Fruit fly (Drosophila melanogaster) S2 (cell line): ENCODE data around the gene b6.

ENCODE experiments used
- CG8478 ChIP-seq: fragments of >200 bp; optimal IDR thresholded peaks from 2 replicates; lab custom pipeline; 2018
- CTCF ChIP-seq, 2 experiments: fragments of >200 bp; optimal IDR thresholded peaks; 2 replicates each; lab custom pipeline; 2018

Gene b6

dm6 chrX:1686305-1686704 lies at the start of gene b6:
Gene b6, plus strand, starts transcription at chrX:1686624.
- TF ChIP-seq CTCF (optimal IDR thresholded peaks at IDR 0.05; lab: Kevin White, UChicago) (no peak), CG8478 (lab: Kevin White, UChicago) (no peak)

- TF ChIP-seq CTCF (optimal IDR thresholded peaks at IDR 0.05; lab: Kevin White, UChicago) = no peak
- TF ChIP-seq CG8478 (lab: Kevin White, UChicago) = no peak
Measured at dm6 chrX:1643640-1644039, 42.8 kb upstream of the b6 start.

dm6 chrX:1647876-1648275 lies 38.5 kb upstream of the b6 start:
- TF ChIP-seq CTCF (optimal IDR thresholded peaks at IDR 0.05; lab: Kevin White, UChicago) = no peak
- no peak for TF ChIP-seq CG8478 (lab: Kevin White, UChicago)

- TF ChIP-seq CG8478 (lab: Kevin White, UChicago) (no peak), CTCF (optimal IDR thresholded peaks at IDR 0.05; lab: Kevin White, UChicago) (peak; percentile 53 to 60)
Measured at dm6 chrX:1660269-1660668, 26.2 kb upstream of the b6 start.

dm6 chrX:1664836-1665235 lies 21.6 kb upstream of the b6 start, which contains the start of gene dor:
Gene dor, plus strand, starts transcription at chrX:1665052.
- TF ChIP-seq CTCF (optimal IDR thresholded peaks at IDR 0.05; lab: Kevin White, UChicago) (peak in 1 of 2 experiments; percentile 17), CG8478 (lab: Kevin White, UChicago) (no peak)

DNA sequence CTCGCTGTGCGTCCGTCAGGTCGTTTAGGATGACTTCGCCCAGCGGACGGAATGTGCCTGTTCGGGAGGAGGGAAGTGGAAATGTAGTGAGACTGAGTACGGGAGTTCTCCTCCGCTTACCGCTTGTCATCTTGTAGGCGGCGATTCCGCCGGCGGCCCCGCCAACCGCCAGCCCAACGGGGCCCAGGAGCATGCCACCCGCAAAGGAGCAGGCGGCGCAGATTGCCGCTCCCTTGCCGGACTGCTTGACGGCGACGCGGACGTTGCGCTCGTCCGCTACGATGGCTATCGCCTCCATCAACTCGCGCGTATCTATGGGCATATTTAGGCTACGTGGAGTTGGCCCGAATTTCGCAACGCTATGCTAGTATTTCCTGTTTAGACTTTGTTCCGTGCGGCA lies 17.7 kb upstream of the b6 start, which contains the start of gene Mur2B:
TSS of gene Mur2B (minus strand) at position 101 of the 400 bp plus-strand sequence.
- TF ChIP-seq CTCF (optimal IDR thresholded peaks at IDR 0.05; lab: Kevin White, UChicago) = no peak

DNA sequence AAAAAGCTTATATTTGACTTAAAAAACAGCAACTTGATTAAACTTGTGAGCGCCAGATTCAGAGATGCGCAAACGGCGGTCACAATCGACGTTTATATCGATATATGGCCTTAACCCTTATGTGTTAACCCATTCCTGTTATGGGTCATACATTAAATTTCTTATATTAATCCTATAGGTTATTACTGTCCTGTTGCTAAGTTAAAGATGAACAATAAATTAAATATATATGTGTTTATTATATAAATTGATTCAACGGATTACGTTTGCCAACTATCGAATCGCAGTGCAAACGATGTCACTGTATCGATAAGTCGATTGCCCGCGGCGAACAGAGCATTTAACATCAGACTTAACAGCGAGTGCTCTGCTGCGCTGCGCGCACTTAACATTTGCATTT lies 17.2 kb upstream of the b6 start, which contains the start of the genes CG3740 and hfw:
TSS of gene CG3740 (minus strand) at position 84 of the 400 bp plus-strand sequence.
TSS of gene hfw (plus strand) at position 357 of the 400 bp plus-strand sequence.
- TF ChIP-seq CTCF (optimal IDR thresholded peaks at IDR 0.05; lab: Kevin White, UChicago) = no peak
- TF ChIP-seq CG8478 (lab: Kevin White, UChicago) = no peak

- TF ChIP-seq CTCF (optimal IDR thresholded peaks at IDR 0.05; lab: Kevin White, UChicago) (no peak), CG8478 (lab: Kevin White, UChicago) (no peak)
Measured at dm6 chrX:1669840-1670239, 16.6 kb upstream of the b6 start.

- TF ChIP-seq CG8478 (lab: Kevin White, UChicago) = no peak
- no peak for TF ChIP-seq CTCF (optimal IDR thresholded peaks at IDR 0.05; lab: Kevin White, UChicago)
Measured at dm6 chrX:1681266-1681665, 5.2 kb upstream of the b6 start, which contains the start of gene CG14797. Gene CG14797, plus strand, starts transcription at chrX:1681566.

dm6 chrX:1691475-1691874 lies 5.1 kb downstream of the b6 start:
- no peak for TF ChIP-seq CTCF (optimal IDR thresholded peaks at IDR 0.05; lab: Kevin White, UChicago)

dm6 chrX:1692553-1692952 lies 6.1 kb downstream of the b6 start, which contains the start of gene CG32809:
Gene CG32809, minus strand, starts transcription at chrX:1692768.
- no peak for TF ChIP-seq CG8478 (lab: Kevin White, UChicago)
- TF ChIP-seq CTCF (optimal IDR thresholded peaks at IDR 0.05; lab: Kevin White, UChicago) = no peak

dm6 chrX:1695529-1696410 lies 9.3 kb downstream of the b6 start, which contains the start of gene a6:
Gene a6, minus strand, starts transcription at chrX:1695889.
- no peak for TF ChIP-seq CG8478 (lab: Kevin White, UChicago)
- TF ChIP-seq CTCF (optimal IDR thresholded peaks at IDR 0.05; lab: Kevin White, UChicago) = peak in 1 of 2 experiments; percentile 2

DNA sequence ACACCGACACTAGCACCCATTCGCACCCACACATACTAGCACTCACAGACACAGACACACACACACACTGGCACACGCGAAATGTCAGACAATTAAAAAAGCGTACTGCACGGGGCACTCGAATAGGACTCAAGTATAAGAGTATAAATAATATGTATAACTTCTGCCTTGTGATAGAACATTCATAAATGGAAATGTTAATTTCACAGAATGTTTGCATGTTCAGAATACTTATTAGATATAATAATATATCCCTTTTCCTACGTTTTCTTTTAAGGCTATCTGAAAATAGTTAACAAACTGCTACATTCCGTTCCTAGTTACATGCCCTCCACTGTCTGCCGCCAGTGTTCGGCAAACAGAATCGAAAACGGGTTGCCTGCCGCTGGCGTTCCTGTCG lies 19.5 kb downstream of the b6 start:
- TF ChIP-seq CG8478 (lab: Kevin White, UChicago) (no peak), CTCF (optimal IDR thresholded peaks at IDR 0.05; lab: Kevin White, UChicago) (no peak)

- TF ChIP-seq CTCF (optimal IDR thresholded peaks at IDR 0.05; lab: Kevin White, UChicago) (no peak), CG8478 (lab: Kevin White, UChicago) (no peak)
Measured at dm6 chrX:1710082-1710481, 23.7 kb downstream of the b6 start, which contains the start of gene CG3795. Gene CG3795, minus strand, starts transcription at chrX:1710182.

DNA sequence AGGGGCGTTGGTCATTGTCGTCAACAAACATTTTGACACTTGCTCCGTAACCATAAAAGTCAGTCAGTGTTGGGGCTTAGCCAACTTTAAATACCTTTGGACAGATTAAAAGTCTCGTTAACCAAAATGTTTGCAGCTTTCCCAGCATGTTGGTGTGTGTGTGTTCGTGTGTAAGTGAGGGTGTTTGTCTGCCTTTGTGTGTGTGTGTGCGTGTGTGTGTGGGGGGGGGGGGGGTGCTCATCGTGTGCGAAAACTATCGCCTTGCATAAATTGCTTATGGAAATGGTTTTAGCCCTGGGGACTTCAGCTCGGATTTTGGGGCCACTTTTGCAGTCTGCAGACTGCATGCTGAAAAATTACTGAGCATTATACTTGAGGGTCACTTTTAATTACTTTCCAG lies 28.4 kb downstream of the b6 start:
- TF ChIP-seq CTCF (optimal IDR thresholded peaks at IDR 0.05; lab: Kevin White, UChicago) (no peak), CG8478 (lab: Kevin White, UChicago) (no peak)
